Fruit fly (Drosophila melanogaster) whole organism: Measurements from ENCODE around the gene CG44198.

Source experiments
- CG8478 ChIP-seq: fragments of >200 bp; optimal IDR thresholded peaks from 2 replicates; lab custom pipeline; 2018; ENCODE audit warnings: inconsistent platforms
- Dll ChIP-seq: fragments of >200 bp; optimal IDR thresholded peaks from 2 replicates; lab custom pipeline; 2017
- EcR ChIP-seq, 2 experiments: fragments of >200 bp; optimal IDR thresholded peaks; 2 replicates each; lab custom pipeline; 2017; ENCODE audit warnings: missing biosample characterization in 2 of 2, missing genetic modification characterization in 2 of 2, missing genetic modification reagents in 2 of 2
- pan ChIP-seq: fragments of >200 bp; optimal IDR thresholded peaks from 2 replicates; lab custom pipeline; 2017
- psq ChIP-seq: fragments of >200 bp; optimal IDR thresholded peaks from 2 replicates; lab custom pipeline; 2017
- usp ChIP-seq: fragments of >200 bp; optimal IDR thresholded peaks from 2 replicates; lab custom pipeline; 2017; ENCODE audit warnings: missing biosample characterization, missing genetic modification characterization, mixed read lengths

DNA sequence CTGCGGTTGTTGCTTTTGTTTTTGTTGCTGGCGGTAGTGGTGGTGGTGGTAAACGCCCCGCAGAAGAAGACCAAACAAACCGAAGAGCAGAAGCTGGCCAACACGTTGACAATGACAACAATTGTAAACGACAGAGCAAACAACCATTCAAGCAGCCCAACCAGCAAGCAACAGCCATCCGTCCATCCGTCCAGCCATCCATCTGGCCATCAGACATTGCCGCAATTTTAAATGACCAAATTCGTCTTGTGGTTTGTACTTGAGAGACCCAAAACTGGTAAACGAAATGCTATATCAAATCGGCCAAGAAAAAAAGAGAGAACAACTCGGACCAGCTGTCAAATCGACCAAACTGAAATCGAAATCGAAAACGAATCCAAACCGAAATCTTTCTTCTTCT is 23.1 kb downstream of the CG44198 start:
- TF ChIP-seq CG8478 (no peak), EcR (GFP tag; optimal IDR thresholded peaks at IDR 0.05; lab: Kevin White, UChicago) (no peak), pan (lab: Kevin White, UChicago) (no peak), usp (GFP tag; lab: Kevin White, UChicago) (no peak), Dll (no peak), psq (lab: Kevin White, UChicago) (no peak)
